Worm (Caenorhabditis elegans) whole organism, early embryonic: ENCODE measurements around the gene snr-3.

Experiments used
- B0310.2 ChIP-seq: sonication (generic microtip); optimal IDR thresholded peaks from 2 replicates; lab custom pipeline; 2016; ENCODE audit warnings: mild to moderate bottlenecking, missing genetic modification characterization, missing compliant biosample characterization
- F13C5.2 ChIP-seq: sonication (generic microtip); optimal IDR thresholded peaks from 2 replicates; lab custom pipeline; 2017; ENCODE audit warnings: mild to moderate bottlenecking, missing genetic modification characterization, inconsistent platforms, missing compliant biosample characterization
- aly-1 ChIP-seq: sonication (generic microtip); optimal IDR thresholded peaks from 2 replicates; lab custom pipeline; 2016; ENCODE audit warnings: missing genetic modification characterization, missing compliant biosample characterization
- ama-1 ChIP-seq: fragments of 150-350 bp; optimal IDR thresholded peaks from 2 replicates; lab custom pipeline; 2014
- ceh-13 ChIP-seq: fragments of 200-800 bp; sonication (Bioruptor generic); optimal IDR thresholded peaks from 2 replicates; lab custom pipeline; 2018; ENCODE audit warnings: mild to moderate bottlenecking, missing genetic modification characterization, missing compliant biosample characterization
- ceh-36 ChIP-seq: sonication (generic microtip); optimal IDR thresholded peaks from 2 replicates; lab custom pipeline; 2016; ENCODE audit warnings: missing genetic modification characterization, inconsistent platforms, missing compliant biosample characterization
- ets-7 ChIP-seq: sonication (generic microtip); optimal IDR thresholded peaks from 2 replicates; lab custom pipeline; 2016; ENCODE audit warnings: missing genotype, missing genetic modification characterization, missing compliant biosample characterization
- flt-1 ChIP-seq: fragments of 200-800 bp; sonication (Bioruptor generic); IDR thresholded peaks from 2 replicates; pipeline ENCODE4 v1.3.6; 2022; ENCODE audit warnings: missing genetic modification characterization, missing compliant biosample characterization
- hmbx-1 ChIP-seq: sonication (generic microtip); optimal IDR thresholded peaks from 2 replicates; lab custom pipeline; 2016; ENCODE audit warnings: mild to moderate bottlenecking, missing genetic modification characterization, missing compliant biosample characterization
- hmg-4 ChIP-seq: fragments of 200-800 bp; sonication (Bioruptor generic); optimal IDR thresholded peaks from 2 replicates; lab custom pipeline; 2018; ENCODE audit warnings: mild to moderate bottlenecking, missing genetic modification characterization, missing compliant biosample characterization
- hnd-1 ChIP-seq: sonication (generic microtip); optimal IDR thresholded peaks from 2 replicates; lab custom pipeline; 2016; ENCODE audit warnings: missing genetic modification characterization, missing compliant biosample characterization
- pes-1 ChIP-seq: fragments of 200-800 bp; sonication (Bioruptor generic); IDR thresholded peaks from 2 replicates; pipeline ENCODE4 v1.3.6; 2022; ENCODE audit warnings: missing genetic modification reagents, missing genetic modification characterization, missing compliant biosample characterization
- scrt-1 ChIP-seq: fragments of 200-800 bp; sonication (Bioruptor generic); IDR thresholded peaks from 2 replicates; pipeline ENCODE4 v1.3.6; 2022; ENCODE audit warnings: missing genetic modification characterization, missing compliant biosample characterization
- sea-1 ChIP-seq: fragments of 200-800 bp; sonication (Bioruptor generic); conservative IDR thresholded peaks from 2 replicates; pipeline ENCODE4 v1.3.6; 2022; ENCODE audit warnings: missing genetic modification characterization, missing compliant biosample characterization
- tbx-11 ChIP-seq: fragments of 200-800 bp; sonication (Bioruptor generic); IDR thresholded peaks from 2 replicates; pipeline ENCODE4 v1.3.6; 2022; ENCODE audit warnings: missing genetic modification characterization, missing compliant biosample characterization
- tbx-37 ChIP-seq: fragments of 200-800 bp; sonication (Bioruptor generic); conservative IDR thresholded peaks from 2 replicates; pipeline ENCODE4 v1.3.6; 2022; ENCODE audit warnings: missing genetic modification reagents, missing genetic modification characterization, missing compliant biosample characterization
- tra-4 ChIP-seq: sonication (generic microtip); optimal IDR thresholded peaks from 2 replicates; lab custom pipeline; 2017; ENCODE audit warnings: missing genetic modification characterization, missing compliant biosample characterization

Gene snr-3

DNA sequence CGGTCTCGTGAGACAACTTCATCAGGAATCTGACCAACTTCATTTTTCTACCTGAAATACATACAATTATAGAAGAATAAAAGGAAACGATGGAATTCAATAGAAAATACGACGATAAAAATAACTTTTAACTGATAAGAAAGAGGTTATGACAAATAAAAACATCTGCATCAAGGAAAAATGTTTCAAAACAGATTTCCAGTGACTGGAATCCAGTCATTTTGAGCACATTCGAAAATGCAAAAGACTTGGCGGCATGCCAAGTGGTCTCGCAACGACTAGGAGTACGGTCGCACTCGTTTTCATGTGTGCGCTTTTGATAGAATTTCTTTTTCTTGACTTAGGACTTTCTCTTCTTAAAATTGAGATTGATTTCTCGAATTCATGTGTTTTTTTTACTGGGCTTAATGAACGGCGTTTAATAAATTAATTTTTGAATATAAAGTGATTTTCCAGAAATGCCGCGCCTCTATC lies at the start of gene snr-3, which contains the start of gene rsp-5:
Gene snr-3 (minus strand): TSS at position 51 of the 474 bp plus-strand sequence.
Gene rsp-5 (plus strand): TSS at position 455 of the 474 bp plus-strand sequence.
- TF ChIP-seq scrt-1, result no peak
- no peak for TF ChIP-seq tra-4 (tag; lab: Kevin White, UChicago)
- TF ChIP-seq sea-1 (GFP tag; lab: Robert Waterston, UW), result no peak
- no peak for TF ChIP-seq pes-1
- TF ChIP-seq ama-1 (lab: Kevin White, UChicago), result no peak
- no peak for TF ChIP-seq tbx-11
- no peak for TF ChIP-seq flt-1 (GFP tag; lab: Robert Waterston, UW)
- TF ChIP-seq hmbx-1 (tag; lab: Kevin White, UChicago), result no peak
- TF ChIP-seq hmg-4, result no peak
- TF ChIP-seq ets-7, result no peak
- TF ChIP-seq B0310.2 (tag; lab: Kevin White, UChicago), result no peak
- TF ChIP-seq F13C5.2 (tag; lab: Kevin White, UChicago), result no peak
- no peak for TF ChIP-seq ceh-13
- TF ChIP-seq ceh-36 (tag; lab: Kevin White, UChicago), result no peak
- TF ChIP-seq tbx-37 (GFP tag; lab: Robert Waterston, UW), result no peak

DNA sequence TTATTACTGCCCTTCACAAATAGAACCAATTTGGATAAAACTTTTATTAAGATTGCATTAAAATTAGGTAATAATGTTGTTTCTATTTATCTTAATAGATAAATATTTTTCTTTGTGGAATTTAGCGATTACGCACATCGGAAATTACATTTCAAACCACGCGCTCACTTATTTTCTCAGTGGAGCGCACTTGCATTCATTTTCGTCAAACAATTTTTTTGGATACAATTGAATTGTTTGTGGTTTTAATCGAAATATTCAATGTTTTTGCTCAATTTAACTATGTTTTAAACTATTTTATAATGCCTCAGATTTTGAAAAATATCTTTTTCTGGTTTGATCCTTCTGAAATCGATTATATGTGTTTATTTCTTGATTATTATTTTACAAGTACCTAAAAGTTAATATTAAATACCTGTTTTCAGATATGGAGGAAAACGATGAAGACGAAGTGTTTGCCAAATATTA lies 46.4 kb upstream of the snr-3 start, which contains the start of gene utp-20:
Gene utp-20 (plus strand): TSS at position 418 of the 468 bp plus-strand sequence.
- TF ChIP-seq F13C5.2 (tag; lab: Kevin White, UChicago) (peak; percentile 5), aly-1 (tag; lab: Kevin White, UChicago) (no peak)

DNA sequence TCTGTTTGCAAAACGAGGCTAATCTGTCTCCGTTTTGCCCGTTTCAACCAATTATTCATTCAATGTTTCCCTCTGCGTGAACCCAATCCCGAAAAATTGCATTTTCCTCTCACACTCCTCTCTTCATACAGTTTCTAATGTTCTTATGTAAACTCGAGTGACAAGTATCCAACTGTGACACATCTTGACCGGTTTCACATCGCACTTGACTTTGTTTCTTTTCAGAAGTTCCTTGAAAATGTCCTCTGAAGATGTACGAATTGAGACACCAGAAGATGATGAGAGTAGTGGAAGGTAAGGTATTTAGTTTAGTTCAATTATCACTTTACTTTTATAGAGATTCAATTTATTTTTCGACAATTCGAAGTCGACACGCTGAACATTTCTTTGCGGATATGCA lies 42.4 kb upstream of the snr-3 start, which contains the start of gene abcx-1:
Gene abcx-1 (plus strand): TSS at position 224 of the 400 bp plus-strand sequence.
- TF ChIP-seq tra-4 (tag; lab: Kevin White, UChicago), result no peak
- no peak for TF ChIP-seq hnd-1 (tag; lab: Kevin White, UChicago)
- TF ChIP-seq ceh-36 (tag; lab: Kevin White, UChicago), result no peak
- no peak for TF ChIP-seq tbx-37 (GFP tag; lab: Robert Waterston, UW)
- TF ChIP-seq aly-1 (tag; lab: Kevin White, UChicago), result no peak
- TF ChIP-seq scrt-1, result no peak
- no peak for TF ChIP-seq hmg-4
- TF ChIP-seq F13C5.2 (tag; lab: Kevin White, UChicago), result no peak
- TF ChIP-seq ets-7, result no peak
- no peak for TF ChIP-seq ama-1 (lab: Kevin White, UChicago)
- no peak for TF ChIP-seq flt-1 (GFP tag; lab: Robert Waterston, UW)
- TF ChIP-seq sea-1 (GFP tag; lab: Robert Waterston, UW), result no peak
- no peak for TF ChIP-seq B0310.2 (tag; lab: Kevin White, UChicago)

DNA sequence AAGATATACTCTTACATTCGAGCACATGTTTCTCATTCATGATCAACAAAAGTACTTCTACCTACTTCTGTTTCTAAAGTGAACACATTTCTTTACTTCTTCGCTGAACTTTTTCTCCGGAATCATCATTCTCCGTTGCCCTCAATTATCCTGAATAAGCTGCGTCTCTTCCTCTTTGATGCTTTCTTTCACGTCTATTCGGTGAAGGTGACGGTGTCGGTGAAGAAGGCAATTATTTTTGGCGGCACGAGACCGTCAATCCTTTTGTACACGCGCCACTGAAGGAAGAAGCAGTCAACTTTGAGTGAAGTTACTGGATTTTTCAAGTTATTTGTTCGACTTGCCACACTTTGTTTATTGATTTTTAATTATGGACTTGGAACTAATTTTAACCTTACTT lies 42.0 kb upstream of the snr-3 start, which contains the start of gene abch-1:
Gene abch-1 (minus strand): TSS at position 101 of the 400 bp plus-strand sequence.
- TF ChIP-seq tbx-11 (no peak), ets-7 (no peak), ama-1 (lab: Kevin White, UChicago) (no peak), scrt-1 (no peak), F13C5.2 (tag; lab: Kevin White, UChicago) (no peak), tra-4 (tag; lab: Kevin White, UChicago) (no peak), hnd-1 (tag; lab: Kevin White, UChicago) (no peak), B0310.2 (tag; lab: Kevin White, UChicago) (no peak)

DNA sequence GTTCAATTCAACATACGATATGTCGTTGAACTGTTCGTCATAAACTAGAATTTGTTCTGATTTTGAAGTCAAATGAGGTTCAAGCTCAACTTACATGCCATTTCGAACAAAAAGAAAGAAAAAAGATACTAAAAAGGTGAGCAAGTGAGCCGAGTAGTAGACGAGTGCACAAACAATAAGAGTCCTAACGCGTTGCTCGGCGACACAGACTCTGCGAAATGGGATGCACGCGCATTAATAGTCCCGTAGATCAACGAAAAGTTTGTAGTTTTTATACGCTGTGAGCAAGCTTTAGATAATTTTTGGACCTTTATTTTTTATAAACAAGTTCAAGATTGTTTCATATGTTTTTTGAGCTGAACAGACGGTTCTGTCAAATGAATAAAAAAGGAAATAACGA lies 39.1 kb upstream of the snr-3 start, which contains the start of gene C56E6.4:
Gene C56E6.4 (minus strand): TSS at position 101 of the 400 bp plus-strand sequence.
- TF ChIP-seq ets-7, result no peak
- no peak for TF ChIP-seq pes-1

DNA sequence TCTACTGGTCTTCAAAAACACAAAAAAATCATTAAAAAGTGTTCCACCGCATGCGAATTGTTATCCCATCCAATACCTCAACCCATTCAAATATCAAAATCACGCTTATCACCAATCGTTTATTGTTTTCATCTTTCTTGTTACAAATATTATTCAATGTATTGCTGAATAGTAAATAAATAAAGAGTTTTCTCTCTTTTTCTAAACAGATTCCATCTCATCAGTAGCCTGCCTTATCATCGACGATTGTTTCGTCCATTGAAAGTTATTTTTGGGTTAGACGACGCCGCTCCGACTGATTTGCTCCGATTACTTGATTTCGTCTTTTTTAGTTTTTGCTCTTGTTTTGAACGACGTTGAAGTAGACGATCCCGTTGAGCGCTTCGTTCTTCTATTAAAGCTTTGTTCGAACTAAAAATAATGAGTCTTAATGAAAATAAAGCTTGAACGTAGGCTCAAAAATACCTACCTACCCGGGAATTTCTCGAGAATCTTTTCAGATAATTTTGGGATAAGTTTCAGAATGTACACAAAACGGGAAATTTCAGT lies 36.6 kb upstream of the snr-3 start:
- TF ChIP-seq ama-1 (lab: Kevin White, UChicago) (no peak), pes-1 (no peak), tra-4 (tag; lab: Kevin White, UChicago) (no peak), tbx-11 (no peak), hmbx-1 (tag; lab: Kevin White, UChicago) (no peak), F13C5.2 (tag; lab: Kevin White, UChicago) (no peak), hnd-1 (tag; lab: Kevin White, UChicago) (no peak), B0310.2 (tag; lab: Kevin White, UChicago) (no peak)

DNA sequence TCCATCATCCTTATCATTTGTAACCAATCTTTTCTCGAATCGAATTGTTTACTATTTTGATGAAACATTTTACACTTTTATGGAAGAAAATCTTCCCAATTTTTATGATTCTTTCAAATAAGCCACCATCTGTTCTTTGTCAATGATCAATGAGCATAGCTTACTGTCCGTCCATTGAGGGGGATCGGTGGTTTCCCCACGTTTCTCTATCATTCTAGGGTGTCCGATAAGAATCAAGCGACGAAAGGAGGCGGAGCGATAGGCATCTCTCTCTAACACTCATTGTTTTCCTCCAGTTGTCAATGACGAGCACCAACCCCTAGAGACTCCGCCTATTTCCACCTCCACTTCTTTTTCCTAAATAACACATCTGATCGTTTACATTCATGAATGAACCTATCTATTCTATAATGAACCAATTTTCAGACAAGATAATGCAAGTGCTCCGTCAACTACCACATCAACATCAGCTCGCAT lies 35.0 kb upstream of the snr-3 start, which contains the start of gene C56E6.2:
Gene C56E6.2 (plus strand): TSS at position 427 of the 477 bp plus-strand sequence.
- TF ChIP-seq ama-1 (lab: Kevin White, UChicago) (no peak), F13C5.2 (tag; lab: Kevin White, UChicago) (no peak), hmbx-1 (tag; lab: Kevin White, UChicago) (no peak), ets-7 (no peak), flt-1 (GFP tag; lab: Robert Waterston, UW) (no peak), tbx-37 (GFP tag; lab: Robert Waterston, UW) (no peak)

DNA sequence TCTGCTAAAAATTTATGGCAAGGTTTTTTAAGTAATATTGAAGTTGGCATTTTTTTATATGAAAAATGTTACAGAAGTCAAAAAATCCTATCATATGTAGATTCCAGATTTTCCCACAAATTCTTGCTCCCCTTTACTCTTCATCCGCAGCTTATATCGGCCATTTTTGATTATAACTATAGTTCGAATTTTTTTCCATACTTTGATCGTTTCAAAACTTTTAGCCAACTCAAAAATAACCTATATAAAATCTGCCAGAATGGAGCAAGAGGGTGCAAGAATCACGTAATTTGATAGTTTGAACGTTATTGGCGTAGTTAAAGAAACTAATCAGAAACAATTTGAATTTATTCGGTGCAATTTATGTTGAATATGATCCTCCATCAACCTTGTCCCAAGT lies 34.4 kb upstream of the snr-3 start:
- no peak for TF ChIP-seq tbx-11
- TF ChIP-seq tbx-37 (GFP tag; lab: Robert Waterston, UW), result no peak
- TF ChIP-seq sea-1 (GFP tag; lab: Robert Waterston, UW), result no peak
- TF ChIP-seq tra-4 (tag; lab: Kevin White, UChicago), result no peak
- TF ChIP-seq ceh-36 (tag; lab: Kevin White, UChicago), result no peak
- no peak for TF ChIP-seq hmg-4
- no peak for TF ChIP-seq ets-7
- TF ChIP-seq B0310.2 (tag; lab: Kevin White, UChicago), result no peak
- no peak for TF ChIP-seq flt-1 (GFP tag; lab: Robert Waterston, UW)
